Worm (Caenorhabditis elegans) whole organism, L2 larva: ENCODE data around the gene C44C1.1.

Source experiments
- ZK546.5 ChIP-seq: sonication (generic microtip); optimal IDR thresholded peaks from 2 replicates; lab custom pipeline; 2017; ENCODE audit warnings: missing biosample characterization, missing genetic modification characterization
- ama-1 ChIP-seq: fragments of 150-350 bp; optimal IDR thresholded peaks from 2 replicates; lab custom pipeline; 2018; ENCODE audit warnings: inconsistent platforms
- elt-3 ChIP-seq: sonication (generic microtip); optimal IDR thresholded peaks from 2 replicates; lab custom pipeline; 2017; ENCODE audit warnings: missing biosample characterization, missing genetic modification characterization
- fos-1 ChIP-seq: fragments of 150-350 bp; optimal IDR thresholded peaks from 2 replicates; lab custom pipeline; 2014; ENCODE audit warnings: missing biosample characterization, missing genetic modification characterization
- lin-13 ChIP-seq: fragments of 150-350 bp; optimal IDR thresholded peaks from 2 replicates; lab custom pipeline; 2014; ENCODE audit warnings: missing biosample characterization, missing genetic modification reagents, missing genetic modification characterization
- lin-39 ChIP-seq: fragments of 150-350 bp; optimal IDR thresholded peaks from 2 replicates; lab custom pipeline; 2014; ENCODE audit warnings: missing biosample characterization, missing genetic modification reagents, missing genetic modification characterization
- lsy-2 ChIP-seq, 2 experiments: fragments of 150-350 bp in 1 of 2; sonication (generic microtip) in 1 of 2; optimal IDR thresholded peaks; 2 replicates each; lab custom pipeline; 2014 to 2017; ENCODE audit warnings: missing biosample characterization in 2 of 2, missing genetic modification characterization in 2 of 2
- nhr-25 ChIP-seq: fragments of 150-350 bp; sonication (generic microtip); optimal IDR thresholded peaks from 3 replicates; lab custom pipeline; 2014; ENCODE audit warnings: missing biosample characterization, missing genetic modification characterization
- peb-1 ChIP-seq: fragments of 150-350 bp; optimal IDR thresholded peaks from 2 replicates; lab custom pipeline; 2014; ENCODE audit warnings: missing biosample characterization, missing genetic modification characterization
- skn-1 ChIP-seq: sonication (generic microtip); optimal IDR thresholded peaks from 2 replicates; lab custom pipeline; 2017; ENCODE audit warnings: missing biosample characterization, missing genetic modification characterization
- snpc-4 ChIP-seq: fragments of 150-350 bp; optimal IDR thresholded peaks from 2 replicates; lab custom pipeline; 2014; ENCODE audit warnings: missing biosample characterization, missing genetic modification characterization
- unc-62 ChIP-seq: fragments of 150-350 bp; optimal IDR thresholded peaks from 2 replicates; lab custom pipeline; 2014; ENCODE audit warnings: missing biosample characterization, missing genetic modification reagents, missing genetic modification characterization

- TF ChIP-seq nhr-25 (tag; lab: Kevin White, UChicago) (no peak), skn-1 (tag; lab: Kevin White, UChicago) (no peak), lin-39 (no peak), ZK546.5 (tag; lab: Kevin White, UChicago) (no peak), ama-1 (lab: Kevin White, UChicago) (no peak), lin-13 (no peak), fos-1 (tag; lab: Kevin White, UChicago) (no peak), snpc-4 (tag; lab: Kevin White, UChicago) (no peak), unc-62 (GFP tag; lab: Kevin White, UChicago) (no peak), lsy-2 (tag; optimal IDR thresholded peaks at IDR 0.05; lab: Kevin White, UChicago) (no peak), elt-3 (tag; lab: Kevin White, UChicago) (no peak), peb-1 (tag; lab: Kevin White, UChicago) (no peak)
Observed at ce11 chrX:1030867-1031266, 50.3 kb downstream of the C44C1.1 start.
